Fruit fly (Drosophila melanogaster) whole organism, embryonic: ENCODE results near the gene HDAC4.

ENCODE experiments used
- Bteb2 ChIP-seq: fragments of 200-800 bp; sonication (Bioruptor generic); optimal IDR thresholded peaks from 2 replicates; lab custom pipeline; 2016; ENCODE audit warnings: missing biosample characterization, missing genetic modification characterization
- CG11247 ChIP-seq: fragments of 200-800 bp; sonication (Bioruptor generic); IDR thresholded peaks from 2 replicates; pipeline ENCODE4 v1.3.6; 2022; ENCODE audit warnings: missing biosample characterization, missing genetic modification characterization
- CG12299 ChIP-seq: fragments of 200-800 bp; sonication (Bioruptor generic); optimal IDR thresholded peaks from 2 replicates; lab custom pipeline; 2018; ENCODE audit warnings: missing biosample characterization, mild to moderate bottlenecking, missing genetic modification characterization
- CG12942 ChIP-seq: fragments of 200-800 bp; sonication (Bioruptor generic); optimal IDR thresholded peaks from 3 replicates; lab custom pipeline; 2016; ENCODE audit warnings: missing biosample characterization, missing genetic modification characterization
- CG14965 ChIP-seq: fragments of 200-800 bp; sonication (Bioruptor generic); optimal IDR thresholded peaks from 2 replicates; lab custom pipeline; 2016; ENCODE audit warnings: missing biosample characterization, missing genetic modification characterization, borderline replicate concordance
- CG15269 ChIP-seq: fragments of 200-800 bp; sonication (Bioruptor generic); optimal IDR thresholded peaks from 2 replicates; lab custom pipeline; 2018; ENCODE audit warnings: missing biosample characterization, mild to moderate bottlenecking, missing genetic modification characterization, moderate library complexity
- CG17912 ChIP-seq: fragments of 200-800 bp; sonication (Bioruptor generic); optimal IDR thresholded peaks from 2 replicates; lab custom pipeline; 2018; ENCODE audit warnings: missing biosample characterization, mild to moderate bottlenecking, missing genetic modification characterization
- CG1792 ChIP-seq: fragments of 200-800 bp; sonication (Bioruptor generic); optimal IDR thresholded peaks from 2 replicates; lab custom pipeline; 2016; ENCODE audit warnings: missing biosample characterization, missing genetic modification characterization
- CG1832 ChIP-seq: fragments of 200-800 bp; sonication (Bioruptor generic); optimal IDR thresholded peaks from 2 replicates; lab custom pipeline; 2017; ENCODE audit warnings: missing biosample characterization, mild to moderate bottlenecking, missing genetic modification characterization, inconsistent platforms
- CG31224 ChIP-seq: fragments of 200-800 bp; sonication (Bioruptor generic); IDR thresholded peaks from 2 replicates; pipeline ENCODE4 v1.3.6; 2022; ENCODE audit warnings: missing biosample characterization, missing genetic modification characterization
- CG32772 ChIP-seq: fragments of 200-800 bp; sonication (Bioruptor generic); IDR thresholded peaks from 2 replicates; pipeline ENCODE4 v1.3.6; 2022; ENCODE audit warnings: missing biosample characterization, missing genetic modification characterization
- CG7372 ChIP-seq: fragments of 200-800 bp; sonication (Bioruptor generic); IDR thresholded peaks from 2 replicates; pipeline ENCODE4 v1.3.6; 2022; ENCODE audit warnings: missing biosample characterization, missing genetic modification characterization
- CG7745 ChIP-seq: fragments of 200-800 bp; sonication (Bioruptor generic); optimal IDR thresholded peaks from 2 replicates; lab custom pipeline; 2018; ENCODE audit warnings: missing biosample characterization, mild to moderate bottlenecking, missing genetic modification characterization, moderate library complexity
- CG8281 ChIP-seq: fragments of 200-800 bp; sonication (Bioruptor generic); optimal IDR thresholded peaks from 2 replicates; lab custom pipeline; 2018; ENCODE audit warnings: missing biosample characterization, mild to moderate bottlenecking, missing genetic modification characterization, moderate library complexity
- CG8290 ChIP-seq, 3 experiments: fragments of 200-800 bp; sonication (Bioruptor generic); optimal IDR thresholded peaks; 2 replicates each; lab custom pipeline; 2016 to 2019; ENCODE audit warnings: missing biosample characterization in 3 of 3, missing genetic modification characterization in 3 of 3, mild to moderate bottlenecking in 2 of 3, moderate library complexity in 1 of 3
- CG8765 ChIP-seq: fragments of 200-800 bp; sonication (Bioruptor generic); IDR thresholded peaks from 2 replicates; pipeline ENCODE4 v1.3.6; 2022; ENCODE audit warnings: missing biosample characterization, missing genetic modification characterization
- CG9609 ChIP-seq: fragments of 200-800 bp; sonication (Bioruptor generic); optimal IDR thresholded peaks from 3 replicates; lab custom pipeline; 2016; ENCODE audit warnings: missing biosample characterization, missing genetic modification characterization
- CG9727 ChIP-seq: fragments of 200-800 bp; sonication (Bioruptor generic); optimal IDR thresholded peaks from 3 replicates; lab custom pipeline; 2017; ENCODE audit warnings: missing biosample characterization, mild to moderate bottlenecking, missing genetic modification characterization
- CTCF ChIP-seq: fragments of 200-800 bp; sonication (Bioruptor generic); optimal IDR thresholded peaks from 2 replicates; lab custom pipeline; 2017; ENCODE audit warnings: missing biosample characterization, mild to moderate bottlenecking, missing genetic modification characterization, moderate library complexity
- D ChIP-seq, 2 experiments: fragments of 200-800 bp in 1 of 2; fragments of >200 bp in 1 of 2; sonication (Bioruptor generic) in 1 of 2; optimal IDR thresholded peaks; 2 replicates in 1 of 2; 3 replicates in 1 of 2; lab custom pipeline; 2017; ENCODE audit warnings: mild to moderate bottlenecking in 1 of 2, missing biosample characterization in 1 of 2, missing genetic modification characterization in 1 of 2, missing genetic modification reagents in 1 of 2
- E2f2 ChIP-seq: fragments of 200-800 bp; sonication (Bioruptor generic); IDR thresholded peaks from 2 replicates; pipeline ENCODE4 v1.3.6; 2022; ENCODE audit warnings: missing biosample characterization, missing genetic modification characterization
- Elba2 ChIP-seq: fragments of 200-800 bp; sonication (Bioruptor generic); optimal IDR thresholded peaks from 3 replicates; lab custom pipeline; 2016; ENCODE audit warnings: missing biosample characterization, missing genetic modification characterization
- Gug ChIP-seq: fragments of 200-800 bp; sonication (Bioruptor generic); IDR thresholded peaks from 4 replicates; pipeline ENCODE4 v1.3.6; 2022; ENCODE audit warnings: missing biosample characterization, missing genetic modification characterization
- HLH4C ChIP-seq: fragments of 200-800 bp; sonication (Bioruptor generic); IDR thresholded peaks from 3 replicates; pipeline ENCODE4 v1.3.6; 2022; ENCODE audit warnings: missing biosample characterization, missing genetic modification characterization; ENCODE audit not compliant: partially characterized antibody
- Hand ChIP-seq: fragments of 200-800 bp; sonication (Bioruptor generic); optimal IDR thresholded peaks from 2 replicates; lab custom pipeline; 2017; ENCODE audit warnings: mild to moderate bottlenecking, missing biosample characterization, missing genetic modification reagents, missing genetic modification characterization
- Hmr ChIP-seq: fragments of 200-800 bp; sonication (Bioruptor generic); optimal IDR thresholded peaks from 3 replicates; lab custom pipeline; 2017; ENCODE audit warnings: mild to moderate bottlenecking, missing biosample characterization, missing genetic modification reagents, missing genetic modification characterization
- Hr51 ChIP-seq, 2 experiments: fragments of 200-800 bp; sonication (Bioruptor generic); optimal IDR thresholded peaks; 2 replicates in 1 of 2; 3 replicates in 1 of 2; lab custom pipeline; 2016 to 2018; ENCODE audit warnings: missing biosample characterization in 2 of 2, missing genetic modification characterization in 2 of 2, mild to moderate bottlenecking in 1 of 2, moderate library complexity in 1 of 2
- NfI ChIP-seq: fragments of 200-800 bp; sonication (Bioruptor generic); optimal IDR thresholded peaks from 3 replicates; lab custom pipeline; 2018; ENCODE audit warnings: missing biosample characterization, mild to moderate bottlenecking, missing genetic modification characterization, moderate library complexity
- Oaz ChIP-seq: fragments of 200-800 bp; sonication (Bioruptor generic); IDR thresholded peaks from 2 replicates; pipeline ENCODE4 v1.3.6; 2022; ENCODE audit warnings: missing biosample characterization, missing genetic modification characterization
- Xrp1 ChIP-seq: fragments of 200-800 bp; sonication (Bioruptor generic); IDR thresholded peaks from 2 replicates; pipeline ENCODE4 v1.3.6; 2022; ENCODE audit warnings: missing biosample characterization, missing genetic modification characterization
- YL-1 ChIP-seq: fragments of 200-800 bp; sonication (Bioruptor generic); optimal IDR thresholded peaks from 3 replicates; lab custom pipeline; 2017; ENCODE audit warnings: missing biosample characterization, mild to moderate bottlenecking, missing genetic modification characterization
- abd-A ChIP-seq: fragments of 200-800 bp; sonication (Bioruptor generic); optimal IDR thresholded peaks from 3 replicates; lab custom pipeline; 2019; ENCODE audit warnings: missing biosample characterization, mild to moderate bottlenecking, missing genetic modification characterization, moderate library complexity
- bab2 ChIP-seq: fragments of 200-800 bp; sonication (Bioruptor generic); optimal IDR thresholded peaks from 2 replicates; lab custom pipeline; 2016; ENCODE audit warnings: missing biosample characterization, missing genetic modification characterization
- cato ChIP-seq: fragments of 200-800 bp; sonication (Bioruptor generic); optimal IDR thresholded peaks from 2 replicates; lab custom pipeline; 2016; ENCODE audit warnings: missing biosample characterization, missing genetic modification characterization, borderline replicate concordance
- chn ChIP-seq: fragments of 200-800 bp; sonication (Bioruptor generic); optimal IDR thresholded peaks from 2 replicates; lab custom pipeline; 2016; ENCODE audit warnings: missing biosample characterization, missing genetic modification characterization
- crc ChIP-seq: fragments of 200-800 bp; sonication (Bioruptor generic); optimal IDR thresholded peaks from 2 replicates; lab custom pipeline; 2016; ENCODE audit warnings: missing biosample characterization, missing genetic modification characterization
- crol ChIP-seq: fragments of 200-800 bp; sonication (Bioruptor generic); IDR thresholded peaks from 2 replicates; pipeline ENCODE4 v1.3.6; 2022; ENCODE audit warnings: missing biosample characterization, missing genetic modification characterization
- dimm ChIP-seq: fragments of 200-800 bp; sonication (Bioruptor generic); IDR thresholded peaks from 2 replicates; pipeline ENCODE4 v1.3.6; 2022; ENCODE audit warnings: missing biosample characterization, missing genetic modification characterization
- dm ChIP-seq: fragments of 200-800 bp; sonication (Bioruptor generic); optimal IDR thresholded peaks from 3 replicates; lab custom pipeline; 2016; ENCODE audit warnings: missing biosample characterization, missing genetic modification characterization
- ems ChIP-seq: fragments of 200-800 bp; sonication (Bioruptor generic); optimal IDR thresholded peaks from 3 replicates; lab custom pipeline; 2016; ENCODE audit warnings: missing biosample characterization, missing genetic modification characterization
- mam ChIP-seq: fragments of 200-800 bp; sonication (Bioruptor generic); optimal IDR thresholded peaks from 3 replicates; lab custom pipeline; 2016; ENCODE audit warnings: missing biosample characterization, missing genetic modification characterization
- p53 ChIP-seq: fragments of 200-800 bp; sonication (Bioruptor generic); optimal IDR thresholded peaks from 2 replicates; lab custom pipeline; 2016; ENCODE audit warnings: missing biosample characterization, missing genetic modification characterization
- pb ChIP-seq: fragments of 200-800 bp; sonication (Bioruptor generic); optimal IDR thresholded peaks from 3 replicates; lab custom pipeline; 2016; ENCODE audit warnings: missing biosample characterization, missing genetic modification characterization
- prd ChIP-seq, 3 experiments: fragments of >200 bp in 2 of 3; fragments of 200-800 bp in 1 of 3; sonication (Bioruptor generic) in 1 of 3; optimal IDR thresholded peaks in 2 of 3; IDR thresholded peaks in 1 of 3; 2 replicates in 2 of 3; 3 replicates in 1 of 3; pipeline versions ENCODE4 v1.3.6 to Lab custom; 2017 to 2022; ENCODE audit warnings: missing biosample characterization in 1 of 3, missing genetic modification characterization in 1 of 3
- pum ChIP-seq: fragments of 200-800 bp; sonication (Bioruptor generic); optimal IDR thresholded peaks from 2 replicates; lab custom pipeline; 2016; ENCODE audit warnings: missing biosample characterization, missing genetic modification characterization
- row ChIP-seq: fragments of 200-800 bp; sonication (Bioruptor generic); IDR thresholded peaks from 3 replicates; pipeline ENCODE4 v1.3.6; 2022; ENCODE audit warnings: missing biosample characterization, missing genetic modification characterization
- slou ChIP-seq: fragments of 200-800 bp; sonication (Bioruptor generic); optimal IDR thresholded peaks from 3 replicates; lab custom pipeline; 2016; ENCODE audit warnings: missing biosample characterization, missing genetic modification characterization
- sqz ChIP-seq: fragments of 200-800 bp; sonication (Bioruptor generic); optimal IDR thresholded peaks from 3 replicates; lab custom pipeline; 2018; ENCODE audit warnings: missing biosample characterization, mild to moderate bottlenecking, missing genetic modification characterization
- tup ChIP-seq: fragments of 200-800 bp; sonication (Bioruptor generic); optimal IDR thresholded peaks from 2 replicates; lab custom pipeline; 2016; ENCODE audit warnings: missing biosample characterization, mild to moderate bottlenecking, missing genetic modification characterization, moderate library complexity

The HDAC4 gene

dm6 chrX:13285001-13285748 lies at the start of gene HDAC4, which contains the start of gene CG15743 (continued):
- no peak for TF ChIP-seq CG31224 (GFP tag; lab: Robert Waterston, UW)
- no peak for TF ChIP-seq crc (GFP tag; lab: Kevin White, UChicago)
- peak; percentile 91 for TF ChIP-seq HLH4C (GFP tag; lab: Robert Waterston, UW)
- no peak for TF ChIP-seq mam (GFP tag; lab: Kevin White, UChicago)
- no peak for TF ChIP-seq bab2 (GFP tag; lab: Kevin White, UChicago)
- TF ChIP-seq Hmr (GFP tag; lab: Kevin White, UChicago), result no peak
- TF ChIP-seq YL-1, result no peak
- no peak for TF ChIP-seq CG11247 (GFP tag; lab: Robert Waterston, UW)
- no peak for TF ChIP-seq slou (GFP tag; lab: Kevin White, UChicago)
- 0 out of 2 replicates have a peak, but pooled peaks have one; percentile 12 for TF ChIP-seq Xrp1 (GFP tag; lab: Robert Waterston, UW)
- TF ChIP-seq dimm (GFP tag; lab: Robert Waterston, UW), result no peak
- TF ChIP-seq E2f2 (GFP tag; lab: Robert Waterston, UW), result no peak
- TF ChIP-seq Hand (GFP tag; lab: Kevin White, UChicago), result no peak
- no peak for TF ChIP-seq cato (GFP tag; lab: Kevin White, UChicago)
- TF ChIP-seq tup (GFP tag; lab: Kevin White, UChicago), result no peak
- TF ChIP-seq CG7745 (tag; lab: Kevin White, UChicago), result no peak
- TF ChIP-seq Elba2 (GFP tag; lab: Kevin White, UChicago), result no peak
- no peak for TF ChIP-seq CG9609 (GFP tag; lab: Kevin White, UChicago)
- no peak for TF ChIP-seq CG8281
- TF ChIP-seq ems, result no peak
- no peak for TF ChIP-seq NfI (GFP tag; lab: Kevin White, UChicago)
- no peak for TF ChIP-seq Hr51 (GFP tag; optimal IDR thresholded peaks at IDR 0.05; lab: Kevin White, UChicago)
- TF ChIP-seq prd (optimal IDR thresholded peaks at IDR 0.05; lab: Kevin White, UChicago), result no peak
- no peak for TF ChIP-seq prd (GFP tag; IDR thresholded peaks at IDR 0.05; lab: Robert Waterston, UW)
- no peak for TF ChIP-seq pb (GFP tag; lab: Kevin White, UChicago)
- no peak for TF ChIP-seq CG14965 (GFP tag; lab: Kevin White, UChicago)
- no peak for TF ChIP-seq CG1832 (GFP tag; lab: Kevin White, UChicago)
- no peak for TF ChIP-seq Bteb2 (GFP tag; lab: Kevin White, UChicago)
- TF ChIP-seq sqz (GFP tag; lab: Kevin White, UChicago), result peak; percentile 86
- no peak for TF ChIP-seq CTCF (GFP tag; lab: Kevin White, UChicago)
- TF ChIP-seq chn (GFP tag; lab: Kevin White, UChicago), result no peak
- TF ChIP-seq p53 (GFP tag; lab: Kevin White, UChicago), result no peak
- no peak for TF ChIP-seq CG12299 (tag; lab: Kevin White, UChicago)
- no peak for TF ChIP-seq crol
- TF ChIP-seq row (GFP tag; lab: Robert Waterston, UW), result peak; percentile 57; the same call in 2 of the 3 replicates
- no peak for TF ChIP-seq Oaz (GFP tag; lab: Robert Waterston, UW)
- no peak for TF ChIP-seq CG1792 (GFP tag; lab: Kevin White, UChicago)
- TF ChIP-seq CG9727 (GFP tag; lab: Kevin White, UChicago), result no peak
- TF ChIP-seq Gug (GFP tag; lab: Robert Waterston, UW), result no peak
- TF ChIP-seq D (optimal IDR thresholded peaks at IDR 0.05; lab: Kevin White, UChicago), result no peak
- no peak for TF ChIP-seq D (GFP tag; optimal IDR thresholded peaks at IDR 0.05; lab: Kevin White, UChicago)
- TF ChIP-seq CG17912 (GFP tag; lab: Kevin White, UChicago), result no peak
- no peak for TF ChIP-seq pum (GFP tag; lab: Kevin White, UChicago)
- no peak for TF ChIP-seq CG12942 (GFP tag; lab: Kevin White, UChicago)
- no peak for TF ChIP-seq CG15269 (tag; lab: Kevin White, UChicago)
- no peak for TF ChIP-seq CG8765 (GFP tag; lab: Robert Waterston, UW)
- no peak for TF ChIP-seq abd-A
- peak; percentile 59 for TF ChIP-seq CG8290 (GFP tag; optimal IDR thresholded peaks at IDR 0.05; lab: Kevin White, UChicago)
- TF ChIP-seq CG8290 (tag; optimal IDR thresholded peaks at IDR 0.05; lab: Kevin White, UChicago), result peak in 1 of 2 experiments; percentile 83
- TF ChIP-seq CG7372 (GFP tag; lab: Robert Waterston, UW), result no peak
- TF ChIP-seq dm (GFP tag; lab: Kevin White, UChicago), result no peak
- no peak for TF ChIP-seq CG32772 (GFP tag; lab: Robert Waterston, UW)
